Fruit fly (Drosophila melanogaster) ovary, adult (tissue): ENCODE results near the gene Cyp28c1.

Source experiments
- CG17801 ChIP-seq: fragments of 200-800 bp; optimal IDR thresholded peaks from 2 replicates; lab custom pipeline; 2019; ENCODE audit warnings: missing biosample characterization, mild to moderate bottlenecking, missing genetic modification characterization, moderate library complexity; ENCODE audit not compliant: partially characterized antibody

Gene Cyp28c1

DNA sequence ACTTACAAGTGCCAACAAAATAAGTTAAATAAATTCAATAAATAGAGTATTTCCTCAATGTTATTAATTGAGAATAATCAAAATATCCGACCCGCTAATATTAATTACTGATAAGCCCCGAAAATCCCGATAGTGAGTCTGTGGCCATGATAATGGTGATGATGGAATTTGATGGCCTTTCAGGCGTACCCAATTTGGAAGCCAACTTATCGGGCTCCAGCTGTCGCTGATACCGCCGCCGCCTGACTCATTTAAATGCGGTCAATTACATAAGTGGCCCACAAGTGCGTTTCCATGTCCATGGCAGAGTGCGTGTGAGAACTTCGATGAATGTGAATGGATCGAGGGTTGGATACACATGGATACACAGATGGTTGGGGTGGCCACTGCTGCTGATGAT is 44.7 kb downstream of the Cyp28c1 start:
- no peak for TF ChIP-seq CG17801 (GFP tag; lab: Kevin White, UChicago)

DNA sequence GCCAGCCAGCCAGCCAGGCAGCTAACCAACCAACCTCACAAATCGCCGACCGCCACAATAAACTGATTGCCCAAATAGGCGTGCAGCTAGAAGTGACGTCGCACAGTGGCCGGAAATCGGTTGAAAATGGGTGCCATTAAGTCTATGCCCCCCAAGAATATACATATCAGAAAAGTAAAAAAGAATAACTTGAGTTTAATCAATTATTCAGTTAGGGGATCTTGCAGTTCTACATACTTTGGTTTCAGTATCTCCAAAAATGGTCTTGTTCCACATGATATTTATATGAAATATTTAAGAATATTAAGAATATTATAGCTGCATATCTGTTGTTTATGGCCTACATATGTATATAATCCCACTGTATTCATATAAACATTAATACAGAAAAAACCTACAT is 45.9 kb downstream of the Cyp28c1 start:
- TF ChIP-seq CG17801 (GFP tag; lab: Kevin White, UChicago), result no peak

- TF ChIP-seq CG17801 (GFP tag; lab: Kevin White, UChicago), result peak; percentile 71
Measured at dm6 chrX:11886976-11887375, 47.6 kb downstream of the Cyp28c1 start, which contains the start of the genes CG10353 and SelG. Gene CG10353, minus strand, starts transcription at chrX:11887162. Gene SelG, plus strand, starts transcription at chrX:11887284.

DNA sequence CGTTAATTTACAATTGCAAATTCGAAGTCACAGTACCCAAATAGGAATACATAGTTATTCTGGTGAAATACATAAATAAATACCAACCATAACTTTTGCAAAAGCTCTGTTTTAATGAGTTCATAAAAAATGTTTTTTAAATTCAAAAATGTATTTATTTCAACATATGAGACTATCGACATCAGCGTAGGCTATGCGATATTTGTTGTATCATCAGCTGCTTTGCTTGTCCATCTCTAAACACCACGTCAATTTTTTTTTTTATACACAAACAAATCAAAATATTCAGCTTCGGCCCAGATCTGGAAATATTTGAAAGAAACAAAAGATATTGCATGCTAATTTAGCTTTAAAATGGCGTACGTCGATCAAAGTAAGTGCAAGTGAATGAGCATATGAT is 48.7 kb downstream of the Cyp28c1 start, which contains the start of gene CG1840:
Gene CG1840 (plus strand): TSS at position 211 of the 400 bp plus-strand sequence.
- TF ChIP-seq CG17801 (GFP tag; lab: Kevin White, UChicago), result peak; percentile 33
